Worm (Caenorhabditis elegans) whole organism, young adult: ENCODE measurements around the gene ZK354.9.
A peak's percentile ranks its signal among the peaks of the same experiment; 100 is the strongest.
"Not testable (repeated sequence)": the region's sequence is repeated elsewhere in the genome, so short reads cannot be mapped to it uniquely, and the experiment has no call there.

ENCODE experiments used
- B0019.2 ChIP-seq: fragments of 200-800 bp; sonication (Bioruptor generic); conservative IDR thresholded peaks from 2 replicates; pipeline ENCODE4 v1.3.6; 2022; ENCODE audit warnings: missing genetic modification reagents, missing genetic modification characterization, missing compliant biosample characterization
- B0336.3 ChIP-seq: fragments of 200-800 bp; sonication (Bioruptor generic); IDR thresholded peaks from 2 replicates; pipeline ENCODE4 v1.3.6; 2022; ENCODE audit warnings: missing genetic modification characterization, missing compliant biosample characterization
- C17E4.6 ChIP-seq: fragments of 200-800 bp; sonication (Bioruptor generic); IDR thresholded peaks from 2 replicates; pipeline ENCODE4 v1.3.6; 2022; ENCODE audit warnings: missing genetic modification reagents, missing genetic modification characterization, missing compliant biosample characterization
- F22D6.2 ChIP-seq: sonication (generic microtip); optimal IDR thresholded peaks from 2 replicates; lab custom pipeline; 2016; ENCODE audit warnings: mild to moderate bottlenecking, missing genetic modification characterization, missing compliant biosample characterization
- F33H1.4 ChIP-seq: fragments of 200-800 bp; sonication (Bioruptor generic); IDR thresholded peaks from 2 replicates; pipeline ENCODE4 v1.3.6; 2022; ENCODE audit warnings: missing genetic modification reagents, missing genetic modification characterization, missing compliant biosample characterization
- F49E8.2 ChIP-seq: sonication (generic microtip); optimal IDR thresholded peaks from 3 replicates; lab custom pipeline; 2017; ENCODE audit warnings: missing genetic modification characterization, mild to moderate bottlenecking, missing compliant biosample characterization, antibody characterized with exemption, moderate library complexity; ENCODE audit not compliant: insufficient read depth
- K11D2.4 ChIP-seq: fragments of 200-800 bp; sonication (Bioruptor generic); IDR thresholded peaks from 2 replicates; pipeline ENCODE4 v1.3.6; 2022; ENCODE audit warnings: missing genetic modification reagents, missing genetic modification characterization, missing compliant biosample characterization
- Y53G8AR.9 ChIP-seq: fragments of 200-800 bp; sonication (Bioruptor generic); conservative IDR thresholded peaks from 2 replicates; pipeline ENCODE4 v1.3.6; 2022; ENCODE audit warnings: missing genetic modification reagents, missing genetic modification characterization, missing compliant biosample characterization
- Y56A3A.18 ChIP-seq: fragments of 200-800 bp; sonication (Bioruptor generic); IDR thresholded peaks from 2 replicates; pipeline ENCODE4 v1.3.6; 2022; ENCODE audit warnings: missing genetic modification reagents, missing genetic modification characterization, missing compliant biosample characterization
- Y79H2A.3 ChIP-seq: fragments of 200-800 bp; sonication (Bioruptor generic); conservative IDR thresholded peaks from 2 replicates; pipeline ENCODE4 v1.3.6; 2022; ENCODE audit warnings: missing genetic modification reagents, missing genetic modification characterization, missing compliant biosample characterization
- ama-1 ChIP-seq, 3 experiments: fragments of 150-350 bp in 1 of 3; sonication (generic microtip) in 2 of 3; optimal IDR thresholded peaks; 2 replicates each; lab custom pipeline; 2014 to 2018; ENCODE audit warnings: missing biosample characterization in 2 of 3, missing genetic modification characterization in 2 of 3, missing genetic modification reagents in 2 of 3
- aptf-2 ChIP-seq: fragments of 200-800 bp; sonication (Bioruptor generic); conservative IDR thresholded peaks from 2 replicates; pipeline ENCODE4 v1.3.6; 2022; ENCODE audit warnings: missing genetic modification reagents, missing genetic modification characterization, missing compliant biosample characterization
- aptf-3 ChIP-seq: fragments of 200-800 bp; sonication (Bioruptor generic); IDR thresholded peaks from 2 replicates; pipeline ENCODE4 v1.3.6; 2022; ENCODE audit warnings: missing genetic modification characterization, missing compliant biosample characterization
- attf-3 ChIP-seq: fragments of 200-800 bp; sonication (Bioruptor generic); conservative IDR thresholded peaks from 2 replicates; pipeline ENCODE4 v1.3.6; 2022; ENCODE audit warnings: missing genetic modification reagents, missing genetic modification characterization, missing compliant biosample characterization
- attf-6 ChIP-seq: fragments of 200-800 bp; sonication (Bioruptor generic); IDR thresholded peaks from 2 replicates; pipeline ENCODE4 v1.3.6; 2022; ENCODE audit warnings: missing genetic modification reagents, missing genetic modification characterization, missing compliant biosample characterization
- bed-2 ChIP-seq: fragments of 200-800 bp; sonication (Bioruptor generic); IDR thresholded peaks from 2 replicates; pipeline ENCODE4 v1.3.6; 2022; ENCODE audit warnings: missing genetic modification reagents, missing genetic modification characterization, missing compliant biosample characterization
- ccch-3 ChIP-seq: fragments of 200-800 bp; sonication (Bioruptor generic); optimal IDR thresholded peaks from 2 replicates; lab custom pipeline; 2018; ENCODE audit warnings: mild to moderate bottlenecking, missing genetic modification characterization, missing compliant biosample characterization
- ceh-100 ChIP-seq: fragments of 200-800 bp; sonication (Bioruptor generic); IDR thresholded peaks from 2 replicates; pipeline ENCODE4 v1.3.6; 2022; ENCODE audit warnings: missing genetic modification reagents, missing genetic modification characterization, missing compliant biosample characterization
- ceh-79 ChIP-seq: sonication (generic microtip); optimal IDR thresholded peaks from 2 replicates; lab custom pipeline; 2017; ENCODE audit warnings: mild to moderate bottlenecking, missing genetic modification characterization, missing compliant biosample characterization
- die-1 ChIP-seq: sonication (generic microtip); optimal IDR thresholded peaks from 2 replicates; lab custom pipeline; 2016; ENCODE audit warnings: missing genotype, mild to moderate bottlenecking, missing genetic modification characterization, missing compliant biosample characterization
- dpl-1 ChIP-seq: fragments of 150-350 bp; optimal IDR thresholded peaks from 2 replicates; lab custom pipeline; 2014; ENCODE audit warnings: missing biosample characterization, missing genetic modification reagents, missing genetic modification characterization
- egl-18 ChIP-seq: fragments of 200-800 bp; sonication (Bioruptor generic); IDR thresholded peaks from 2 replicates; pipeline ENCODE4 v1.3.6; 2022; ENCODE audit warnings: missing genetic modification reagents, missing genetic modification characterization, missing compliant biosample characterization
- ekl-4 ChIP-seq: fragments of 200-800 bp; sonication (Bioruptor generic); IDR thresholded peaks from 2 replicates; pipeline ENCODE4 v1.3.6; 2022; ENCODE audit warnings: missing genetic modification reagents, missing genetic modification characterization, missing compliant biosample characterization
- hmg-1.2 ChIP-seq: fragments of 200-800 bp; sonication (Bioruptor generic); IDR thresholded peaks from 2 replicates; pipeline ENCODE4 v1.3.6; 2022; ENCODE audit warnings: missing genetic modification reagents, missing genetic modification characterization, missing compliant biosample characterization
- hrde-1 ChIP-seq: sonication (generic microtip); optimal IDR thresholded peaks from 2 replicates; lab custom pipeline; 2016; ENCODE audit warnings: missing genetic modification characterization, mild to moderate bottlenecking, missing compliant biosample characterization, moderate library complexity, missing genotype, missing genetic modification reagents, borderline replicate concordance
- hsf-1 ChIP-seq: fragments of 200-800 bp; sonication (Bioruptor generic); IDR thresholded peaks from 2 replicates; pipeline ENCODE4 v1.3.6; 2022; ENCODE audit warnings: missing genetic modification reagents, missing genetic modification characterization, missing compliant biosample characterization
- lin-26 ChIP-seq: fragments of 200-800 bp; sonication (Bioruptor generic); IDR thresholded peaks from 2 replicates; pipeline ENCODE4 v1.3.6; 2022; ENCODE audit warnings: missing genetic modification reagents, missing genetic modification characterization, missing compliant biosample characterization
- lsl-1 ChIP-seq: fragments of 200-800 bp; sonication (Bioruptor generic); optimal IDR thresholded peaks from 2 replicates; lab custom pipeline; 2018; ENCODE audit warnings: mild to moderate bottlenecking, missing genetic modification characterization, moderate library complexity, missing compliant biosample characterization
- lsy-27 ChIP-seq: sonication (generic microtip); optimal IDR thresholded peaks from 2 replicates; lab custom pipeline; 2017; ENCODE audit warnings: missing genetic modification characterization, mild to moderate bottlenecking, missing compliant biosample characterization, antibody characterized with exemption, missing genotype, borderline replicate concordance; ENCODE audit not compliant: insufficient read depth
- madf-6 ChIP-seq: fragments of 200-800 bp; sonication (Bioruptor generic); IDR thresholded peaks from 2 replicates; pipeline ENCODE4 v1.3.6; 2022; ENCODE audit warnings: missing genetic modification reagents, missing genetic modification characterization, missing compliant biosample characterization
- mcd-1 ChIP-seq: fragments of 200-800 bp; sonication (Bioruptor generic); IDR thresholded peaks from 2 replicates; pipeline ENCODE4 v1.3.6; 2022; ENCODE audit warnings: missing genetic modification reagents, missing genetic modification characterization, missing compliant biosample characterization
- mel-28 ChIP-seq: sonication (generic microtip); optimal IDR thresholded peaks from 2 replicates; lab custom pipeline; 2016; ENCODE audit warnings: borderline replicate concordance, mild to moderate bottlenecking, missing genetic modification characterization, missing compliant biosample characterization
- nfyb-1 ChIP-seq: fragments of 200-800 bp; sonication (Bioruptor generic); IDR thresholded peaks from 2 replicates; pipeline ENCODE4 v1.3.6; 2022; ENCODE audit warnings: missing genetic modification reagents, missing genetic modification characterization, missing compliant biosample characterization
- pbrm-1 ChIP-seq: fragments of 200-800 bp; sonication (Bioruptor generic); IDR thresholded peaks from 2 replicates; pipeline ENCODE4 v1.3.6; 2022; ENCODE audit warnings: missing genetic modification reagents, missing genetic modification characterization, missing compliant biosample characterization
- rcor-1 ChIP-seq: fragments of 200-800 bp; sonication (Bioruptor generic); IDR thresholded peaks from 2 replicates; pipeline ENCODE4 v1.3.6; 2022; ENCODE audit warnings: missing genetic modification reagents, missing genetic modification characterization, missing compliant biosample characterization
- repo-1 ChIP-seq: sonication (generic microtip); optimal IDR thresholded peaks from 2 replicates; lab custom pipeline; 2017; ENCODE audit warnings: mild to moderate bottlenecking, missing genetic modification characterization, missing compliant biosample characterization
- snpc-1.1 ChIP-seq: sonication (generic microtip); optimal IDR thresholded peaks from 2 replicates; lab custom pipeline; 2017; ENCODE audit warnings: missing genetic modification characterization, mild to moderate bottlenecking, missing compliant biosample characterization, antibody characterized with exemption, moderate library complexity, missing genotype, missing genetic modification reagents; ENCODE audit not compliant: insufficient read depth
- snpc-1.3 ChIP-seq: sonication (generic microtip); optimal IDR thresholded peaks from 2 replicates; lab custom pipeline; 2017; ENCODE audit warnings: missing genetic modification characterization, mild to moderate bottlenecking, missing compliant biosample characterization, antibody characterized with exemption, moderate library complexity, missing genotype, missing genetic modification reagents; ENCODE audit not compliant: insufficient read depth
- snpc-4 ChIP-seq, 5 experiments: fragments of 150-350 bp in 1 of 5; sonication (generic microtip) in 4 of 5; optimal IDR thresholded peaks; 2 replicates each; lab custom pipeline; 2014 to 2018; ENCODE audit warnings: missing genetic modification characterization in 5 of 5, missing biosample characterization in 3 of 5, antibody characterized with exemption in 2 of 5, mild to moderate bottlenecking in 2 of 5, missing compliant biosample characterization in 2 of 5, missing genotype in 2 of 5, moderate library complexity in 2 of 5, missing genetic modification reagents in 1 of 5
- tbp1 ChIP-seq: fragments of 200-800 bp; sonication (Bioruptor generic); optimal IDR thresholded peaks from 2 replicates; lab custom pipeline; 2018; ENCODE audit warnings: mild to moderate bottlenecking, missing genetic modification characterization, missing compliant biosample characterization
- unc-130 ChIP-seq: sonication (generic microtip); optimal IDR thresholded peaks from 2 replicates; lab custom pipeline; 2016; ENCODE audit warnings: missing genetic modification reagents, missing genetic modification characterization, missing compliant biosample characterization
- ztf-25 ChIP-seq: fragments of 200-800 bp; sonication (Bioruptor generic); IDR thresholded peaks from 2 replicates; pipeline ENCODE4 v1.3.6; 2022; ENCODE audit warnings: missing genetic modification reagents, missing genetic modification characterization, missing compliant biosample characterization

Gene ZK354.9

DNA sequence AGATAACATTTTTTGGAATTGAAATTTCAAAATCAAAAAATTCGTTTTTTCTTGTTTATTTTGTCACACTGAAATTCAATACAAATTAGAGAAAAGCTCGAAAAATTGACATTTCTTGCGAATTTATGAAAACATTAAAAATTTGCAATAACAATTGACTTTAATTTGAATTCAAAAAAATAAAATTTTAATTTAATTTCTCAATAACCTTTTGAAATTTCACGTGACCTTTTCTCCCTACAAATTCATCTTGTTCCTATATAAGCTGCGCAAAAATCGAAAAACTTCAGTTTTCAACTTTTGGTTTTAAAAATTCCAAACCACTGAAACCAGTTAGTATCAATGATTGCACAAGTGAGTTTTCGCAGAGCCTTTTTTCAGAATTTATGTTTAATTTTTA is 39.1 kb downstream of the ZK354.9 start, which contains the start of gene F36H12.4:
Gene F36H12.4, plus strand, starts transcription at position 301 of the 400 bp plus-strand sequence.
- TF ChIP-seq attf-3 (no peak), die-1 (no peak), attf-6 (GFP tag; lab: Robert Waterston, UW) (no peak), F22D6.2 (tag; lab: Kevin White, UChicago) (no peak), egl-18 (no peak), bed-2 (GFP tag; lab: Robert Waterston, UW) (no peak), K11D2.4 (GFP tag; lab: Robert Waterston, UW) (no peak), mel-28 (no peak), Y53G8AR.9 (GFP tag; lab: Robert Waterston, UW) (no peak), C17E4.6 (GFP tag; lab: Robert Waterston, UW) (no peak), ccch-3 (GFP tag; lab: Kevin White, UChicago) (no peak), dpl-1 (GFP tag; lab: Kevin White, UChicago) (no peak)

DNA sequence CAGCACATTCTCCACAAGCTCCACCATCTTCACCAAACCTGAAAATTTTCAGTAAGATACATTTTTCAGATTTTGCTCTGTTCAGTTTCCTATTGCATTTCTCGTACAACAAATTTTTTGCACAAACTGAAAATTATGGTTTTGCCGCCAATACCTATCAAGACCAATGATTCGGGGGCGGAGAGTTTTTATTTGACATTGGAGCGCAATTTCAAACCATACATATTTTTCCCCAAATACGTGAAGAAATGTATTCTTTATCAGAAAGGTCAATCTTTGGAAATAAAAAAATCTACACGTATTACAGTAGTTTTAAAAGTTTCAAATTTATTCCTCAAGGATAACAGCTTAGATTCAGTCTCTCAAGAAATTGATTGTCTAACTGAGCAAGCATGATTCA is 41.5 kb downstream of the ZK354.9 start, which contains the start of gene F36H12.5:
Gene F36H12.5, plus strand, starts transcription at position 301 of the 400 bp plus-strand sequence.
- TF ChIP-seq ceh-79 (no peak), snpc-1.3 (no peak), aptf-2 (no peak), unc-130 (GFP tag; lab: Kevin White, UChicago) (no peak), lsy-27 (tag; lab: Kevin White, UChicago) (no peak), ztf-25 (GFP tag; lab: Robert Waterston, UW) (no peak), repo-1 (tag; lab: Kevin White, UChicago) (no peak)

ce11 chrIV:5264700-5265210 is 43.2 kb downstream of the ZK354.9 start:
- peak; percentile 41; the same call in 1 of the 2 replicates for TF ChIP-seq Y56A3A.18 (GFP tag; lab: Robert Waterston, UW)
- peak; percentile 69 for TF ChIP-seq tbp1 (GFP tag; lab: Kevin White, UChicago)
- TF ChIP-seq ceh-100 (GFP tag; lab: Robert Waterston, UW): peak; percentile 35; the same call in 1 of the 2 replicates
- peak; percentile 52; the same call in 1 of the 2 replicates for TF ChIP-seq F33H1.4
- peak; percentile 26 for TF ChIP-seq ama-1 (optimal IDR thresholded peaks at IDR 0.05; lab: Kevin White, UChicago)
- TF ChIP-seq ama-1 (GFP tag; optimal IDR thresholded peaks at IDR 0.05; lab: Kevin White, UChicago): not testable (repeated sequence)
- 0 out of 2 replicates have a peak, but pooled peaks have one; percentile 28 for TF ChIP-seq B0019.2 (GFP tag; lab: Robert Waterston, UW)
- peak; percentile 80 for TF ChIP-seq madf-6 (GFP tag; lab: Robert Waterston, UW)
- TF ChIP-seq lsl-1 (GFP tag; lab: Kevin White, UChicago): peak; percentile 34
- TF ChIP-seq hsf-1 (GFP tag; lab: Robert Waterston, UW): peak; percentile 63; the same call in 1 of the 2 replicates
- peak; percentile 15 for TF ChIP-seq snpc-1.3
- TF ChIP-seq B0336.3: 0 out of 2 replicates have a peak, but pooled peaks have one; percentile 26
- peak; percentile 82 for TF ChIP-seq hmg-1.2 (GFP tag; lab: Robert Waterston, UW)
- TF ChIP-seq rcor-1 (GFP tag; lab: Robert Waterston, UW): peak; percentile 38; the same call in 1 of the 2 replicates
- TF ChIP-seq mcd-1 (GFP tag; lab: Robert Waterston, UW): peak; percentile 56; the same call in 1 of the 2 replicates
- 0 out of 2 replicates have a peak, but pooled peaks have one; percentile 12 for TF ChIP-seq Y79H2A.3 (GFP tag; lab: Robert Waterston, UW)
- TF ChIP-seq snpc-1.1 (tag; lab: Kevin White, UChicago): peak; percentile 88
- peak; percentile 93 for TF ChIP-seq snpc-4 (GFP tag; optimal IDR thresholded peaks at IDR 0.05; lab: Kevin White, UChicago)
- TF ChIP-seq snpc-4 (tag; optimal IDR thresholded peaks at IDR 0.05; lab: Kevin White, UChicago): peak; percentile 84 to 97 (median 95)
- TF ChIP-seq nfyb-1 (GFP tag; lab: Robert Waterston, UW): peak; percentile 62; the same call in 1 of the 2 replicates
- TF ChIP-seq F49E8.2 (tag; lab: Kevin White, UChicago): peak; percentile 69
- TF ChIP-seq ekl-4 (GFP tag; lab: Robert Waterston, UW): peak; percentile 82
- TF ChIP-seq hrde-1: peak; percentile 42
- TF ChIP-seq pbrm-1 (GFP tag; lab: Robert Waterston, UW): peak; percentile 85
- TF ChIP-seq aptf-3 (GFP tag; lab: Robert Waterston, UW): 0 out of 2 replicates have a peak, but pooled peaks have one; percentile 8
- TF ChIP-seq attf-6 (GFP tag; lab: Robert Waterston, UW): peak; percentile 99
- TF ChIP-seq C17E4.6 (GFP tag; lab: Robert Waterston, UW): peak; percentile 55; the same call in 1 of the 2 replicates
- peak; percentile 63; the same call in 1 of the 2 replicates for TF ChIP-seq lin-26 (GFP tag; lab: Robert Waterston, UW)
- TF ChIP-seq Y53G8AR.9 (GFP tag; lab: Robert Waterston, UW): peak; percentile 65; the same call in 1 of the 2 replicates
